Worm (Caenorhabditis elegans) whole organism, late embryonic: ENCODE data around the gene cdf-1.

Experiments
- F13H6.1 ChIP-seq: sonication (generic microtip); optimal IDR thresholded peaks from 2 replicates; lab custom pipeline; 2016; ENCODE audit warnings: missing genetic modification characterization, missing compliant biosample characterization
- pha-4 ChIP-seq: fragments of 150-350 bp; optimal IDR thresholded peaks from 2 replicates; lab custom pipeline; 2018; ENCODE audit warnings: missing biosample characterization, missing genetic modification reagents, missing genetic modification characterization
- unc-86 ChIP-seq: sonication (generic microtip); optimal IDR thresholded peaks from 2 replicates; lab custom pipeline; 2016; ENCODE audit warnings: missing genetic modification characterization, missing compliant biosample characterization

DNA sequence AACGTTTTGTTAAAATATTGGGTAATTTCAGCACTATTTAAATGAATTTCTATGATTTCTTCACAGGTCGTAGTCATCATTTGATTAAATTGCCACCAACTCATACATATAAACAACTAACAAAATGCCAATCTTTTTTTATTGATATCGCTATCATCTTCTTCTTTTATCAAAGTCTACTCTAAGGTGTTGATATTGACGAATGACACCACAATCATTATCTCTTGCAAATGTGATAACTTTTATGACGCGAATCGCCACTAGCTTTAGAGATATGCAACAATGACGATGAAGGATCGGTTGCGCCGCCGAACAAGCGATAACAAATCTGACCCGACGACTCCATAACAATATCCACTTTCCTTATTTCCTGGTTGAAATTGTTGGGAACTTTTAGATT lies 9.5 kb upstream of the cdf-1 start:
- TF ChIP-seq F13H6.1 (tag; lab: Kevin White, UChicago) (no peak), unc-86 (tag; lab: Kevin White, UChicago) (no peak), pha-4 (tag; lab: Kevin White, UChicago) (no peak)
